Worm (Caenorhabditis elegans) whole organism, young adult: ENCODE measurements around the gene copb-2.

Experiments used
- B0019.2 ChIP-seq: fragments of 200-800 bp; sonication (Bioruptor generic); conservative IDR thresholded peaks from 2 replicates; pipeline ENCODE4 v1.3.6; 2022; ENCODE audit warnings: missing genetic modification reagents, missing genetic modification characterization, missing compliant biosample characterization
- B0336.3 ChIP-seq: fragments of 200-800 bp; sonication (Bioruptor generic); IDR thresholded peaks from 2 replicates; pipeline ENCODE4 v1.3.6; 2022; ENCODE audit warnings: missing genetic modification characterization, missing compliant biosample characterization
- C17E4.6 ChIP-seq: fragments of 200-800 bp; sonication (Bioruptor generic); IDR thresholded peaks from 2 replicates; pipeline ENCODE4 v1.3.6; 2022; ENCODE audit warnings: missing genetic modification reagents, missing genetic modification characterization, missing compliant biosample characterization
- F37B4.10 ChIP-seq: fragments of 200-800 bp; sonication (Bioruptor generic); IDR thresholded peaks from 2 replicates; pipeline ENCODE4 v1.3.6; 2022; ENCODE audit warnings: missing genetic modification characterization, missing compliant biosample characterization
- T07F8.4 ChIP-seq: sonication (generic microtip); optimal IDR thresholded peaks from 2 replicates; lab custom pipeline; 2016; ENCODE audit warnings: mild to moderate bottlenecking, missing genetic modification characterization, moderate library complexity, missing compliant biosample characterization
- Y53G8AR.9 ChIP-seq: fragments of 200-800 bp; sonication (Bioruptor generic); conservative IDR thresholded peaks from 2 replicates; pipeline ENCODE4 v1.3.6; 2022; ENCODE audit warnings: missing genetic modification reagents, missing genetic modification characterization, missing compliant biosample characterization
- Y79H2A.3 ChIP-seq: fragments of 200-800 bp; sonication (Bioruptor generic); conservative IDR thresholded peaks from 2 replicates; pipeline ENCODE4 v1.3.6; 2022; ENCODE audit warnings: missing genetic modification reagents, missing genetic modification characterization, missing compliant biosample characterization
- aptf-3 ChIP-seq: fragments of 200-800 bp; sonication (Bioruptor generic); IDR thresholded peaks from 2 replicates; pipeline ENCODE4 v1.3.6; 2022; ENCODE audit warnings: missing genetic modification characterization, missing compliant biosample characterization
- attf-3 ChIP-seq: fragments of 200-800 bp; sonication (Bioruptor generic); conservative IDR thresholded peaks from 2 replicates; pipeline ENCODE4 v1.3.6; 2022; ENCODE audit warnings: missing genetic modification reagents, missing genetic modification characterization, missing compliant biosample characterization
- attf-5 ChIP-seq: fragments of 200-800 bp; sonication (Bioruptor generic); optimal IDR thresholded peaks from 2 replicates; lab custom pipeline; 2018; ENCODE audit warnings: mild to moderate bottlenecking, missing genetic modification characterization, missing compliant biosample characterization
- ccch-3 ChIP-seq: fragments of 200-800 bp; sonication (Bioruptor generic); optimal IDR thresholded peaks from 2 replicates; lab custom pipeline; 2018; ENCODE audit warnings: mild to moderate bottlenecking, missing genetic modification characterization, missing compliant biosample characterization
- ceh-58 ChIP-seq: fragments of 200-800 bp; sonication (Bioruptor generic); IDR thresholded peaks from 2 replicates; pipeline ENCODE4 v1.3.6; 2022; ENCODE audit warnings: missing genetic modification characterization, missing compliant biosample characterization
- chd-7 ChIP-seq: sonication (generic microtip); optimal IDR thresholded peaks from 2 replicates; lab custom pipeline; 2016; ENCODE audit warnings: mild to moderate bottlenecking, missing genetic modification characterization, moderate library complexity, missing compliant biosample characterization
- egl-18 ChIP-seq: fragments of 200-800 bp; sonication (Bioruptor generic); IDR thresholded peaks from 2 replicates; pipeline ENCODE4 v1.3.6; 2022; ENCODE audit warnings: missing genetic modification reagents, missing genetic modification characterization, missing compliant biosample characterization
- ekl-4 ChIP-seq: fragments of 200-800 bp; sonication (Bioruptor generic); IDR thresholded peaks from 2 replicates; pipeline ENCODE4 v1.3.6; 2022; ENCODE audit warnings: missing genetic modification reagents, missing genetic modification characterization, missing compliant biosample characterization
- him-1 ChIP-seq: sonication (generic microtip); optimal IDR thresholded peaks from 2 replicates; lab custom pipeline; 2016; ENCODE audit warnings: missing genotype, missing genetic modification reagents, missing genetic modification characterization, missing compliant biosample characterization
- hmg-1.2 ChIP-seq: fragments of 200-800 bp; sonication (Bioruptor generic); IDR thresholded peaks from 2 replicates; pipeline ENCODE4 v1.3.6; 2022; ENCODE audit warnings: missing genetic modification reagents, missing genetic modification characterization, missing compliant biosample characterization
- lir-1 ChIP-seq: fragments of 200-800 bp; sonication (Bioruptor generic); conservative IDR thresholded peaks from 2 replicates; pipeline ENCODE4 v1.3.6; 2022; ENCODE audit warnings: missing genetic modification reagents, missing genetic modification characterization, missing compliant biosample characterization
- madf-3 ChIP-seq: fragments of 200-800 bp; sonication (Bioruptor generic); IDR thresholded peaks from 2 replicates; pipeline ENCODE4 v1.3.6; 2022; ENCODE audit warnings: missing genetic modification reagents, missing genetic modification characterization, missing compliant biosample characterization
- mes-4 ChIP-seq: sonication (generic microtip); optimal IDR thresholded peaks from 2 replicates; lab custom pipeline; 2016; ENCODE audit warnings: missing genotype, missing genetic modification characterization, missing compliant biosample characterization
- nfya-2 ChIP-seq: fragments of 200-800 bp; sonication (Bioruptor generic); IDR thresholded peaks from 2 replicates; pipeline ENCODE4 v1.3.6; 2022; ENCODE audit warnings: missing genetic modification reagents, missing genetic modification characterization, missing compliant biosample characterization
- nhr-27 ChIP-seq: fragments of 200-800 bp; sonication (Bioruptor generic); optimal IDR thresholded peaks from 2 replicates; lab custom pipeline; 2018; ENCODE audit warnings: mild to moderate bottlenecking, missing genetic modification characterization, moderate library complexity, missing compliant biosample characterization
- pbrm-1 ChIP-seq: fragments of 200-800 bp; sonication (Bioruptor generic); IDR thresholded peaks from 2 replicates; pipeline ENCODE4 v1.3.6; 2022; ENCODE audit warnings: missing genetic modification reagents, missing genetic modification characterization, missing compliant biosample characterization
- rpc-1 ChIP-seq, 2 experiments: fragments of 150-350 bp in 1 of 2; sonication (generic microtip) in 1 of 2; optimal IDR thresholded peaks; 2 replicates each; lab custom pipeline; 2014 to 2018; ENCODE audit warnings: missing biosample characterization in 1 of 2, missing genetic modification characterization in 1 of 2, missing genetic modification reagents in 1 of 2, missing genotype in 1 of 2
- sdz-38 ChIP-seq: sonication (generic microtip); optimal IDR thresholded peaks from 2 replicates; lab custom pipeline; 2016; ENCODE audit warnings: missing genotype, missing genetic modification characterization, missing compliant biosample characterization
- snpc-1.3 ChIP-seq: sonication (generic microtip); optimal IDR thresholded peaks from 2 replicates; lab custom pipeline; 2017; ENCODE audit warnings: missing genetic modification characterization, mild to moderate bottlenecking, missing compliant biosample characterization, antibody characterized with exemption, moderate library complexity, missing genotype, missing genetic modification reagents; ENCODE audit not compliant: insufficient read depth
- snpc-3.4 ChIP-seq: sonication (generic microtip); optimal IDR thresholded peaks from 2 replicates; lab custom pipeline; 2017; ENCODE audit warnings: missing genetic modification characterization, mild to moderate bottlenecking, missing compliant biosample characterization, antibody characterized with exemption, moderate library complexity, missing genotype, missing genetic modification reagents
- snpc-4 ChIP-seq, 5 experiments: fragments of 150-350 bp in 1 of 5; sonication (generic microtip) in 4 of 5; optimal IDR thresholded peaks; 2 replicates each; lab custom pipeline; 2014 to 2018; ENCODE audit warnings: missing genetic modification characterization in 5 of 5, missing biosample characterization in 3 of 5, antibody characterized with exemption in 2 of 5, mild to moderate bottlenecking in 2 of 5, missing compliant biosample characterization in 2 of 5, missing genotype in 2 of 5, moderate library complexity in 2 of 5, missing genetic modification reagents in 1 of 5
- tbx-9 ChIP-seq: sonication (generic microtip); optimal IDR thresholded peaks from 2 replicates; lab custom pipeline; 2016; ENCODE audit warnings: borderline replicate concordance, missing genetic modification characterization, inconsistent platforms, missing compliant biosample characterization
- tlf-1 ChIP-seq: fragments of 200-800 bp; sonication (Bioruptor generic); optimal IDR thresholded peaks from 2 replicates; lab custom pipeline; 2018; ENCODE audit warnings: mild to moderate bottlenecking, missing genetic modification characterization, missing compliant biosample characterization
- ztf-26 ChIP-seq: sonication (generic microtip); optimal IDR thresholded peaks from 2 replicates; lab custom pipeline; 2017; ENCODE audit warnings: missing genetic modification characterization, missing compliant biosample characterization

copb-2 gene

ce11 chrIV:9477135-9477928 lies 17.8 kb downstream of the copb-2 start, which contains the start of gene wrt-3 (continued):
- TF ChIP-seq snpc-4 (GFP tag; optimal IDR thresholded peaks at IDR 0.05; lab: Kevin White, UChicago) (peak; percentile 87), snpc-4 (tag; optimal IDR thresholded peaks at IDR 0.05; lab: Kevin White, UChicago) (peak; percentile 79 to 89 (median 86)), sdz-38 (peak; percentile 13), B0019.2 (0 out of 2 replicates have a peak, but pooled peaks have one; percentile 37), C17E4.6 (GFP tag; lab: Robert Waterston, UW) (0 out of 2 replicates have a peak, but pooled peaks have one; percentile 14), tlf-1 (GFP tag; lab: Kevin White, UChicago) (peak; percentile 59), chd-7 (no peak)
- TF ChIP-seq, all 124 proteins: peak for 78

DNA sequence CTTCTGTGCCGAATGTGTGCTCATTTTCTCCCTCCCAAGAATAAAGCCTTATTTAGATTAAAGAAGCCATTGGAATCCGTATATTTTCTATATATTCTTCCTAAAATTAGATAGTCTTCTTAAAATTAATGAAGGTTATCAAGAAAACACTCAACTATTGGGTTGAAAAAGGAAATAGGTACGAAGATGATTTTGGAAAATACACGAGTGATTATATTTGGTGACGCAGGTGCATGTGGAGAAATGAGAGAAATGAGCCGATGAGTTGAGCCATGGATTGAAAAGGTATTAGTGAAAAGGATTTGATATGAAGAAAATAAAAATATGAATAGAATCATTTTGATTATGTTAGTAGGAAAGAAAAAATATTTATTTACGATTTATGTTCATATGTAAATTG lies 21.4 kb downstream of the copb-2 start, which contains the start of gene cng-3:
Gene cng-3 (minus strand): TSS at position 102 of the 400 bp plus-strand sequence.
- TF ChIP-seq Y53G8AR.9 (GFP tag; lab: Robert Waterston, UW) (no peak), hmg-1.2 (GFP tag; lab: Robert Waterston, UW) (no peak), Y79H2A.3 (GFP tag; lab: Robert Waterston, UW) (no peak), T07F8.4 (tag; lab: Kevin White, UChicago) (no peak)

- no peak for TF ChIP-seq tlf-1 (GFP tag; lab: Kevin White, UChicago)
- TF ChIP-seq lir-1 (GFP tag; lab: Robert Waterston, UW) = no peak
- TF ChIP-seq snpc-1.3 (tag; lab: Kevin White, UChicago) = no peak
- no peak for TF ChIP-seq pbrm-1 (GFP tag; lab: Robert Waterston, UW)
- no peak for TF ChIP-seq snpc-3.4 (tag; lab: Kevin White, UChicago)
- no peak for TF ChIP-seq attf-5 (GFP tag; lab: Kevin White, UChicago)
- no peak for TF ChIP-seq chd-7
Observed at ce11 chrIV:9485040-9485439, 25.5 kb downstream of the copb-2 start, which contains the start of gene gadr-2. gadr-2 (minus strand) TSS chrIV:9485140.

ce11 chrIV:9485972-9486371 lies 26.4 kb downstream of the copb-2 start, which contains the start of gene sru-2:
sru-2 (plus strand) TSS chrIV:9486272.
- TF ChIP-seq chd-7 = no peak
- TF ChIP-seq aptf-3 (GFP tag; lab: Robert Waterston, UW) = no peak
- no peak for TF ChIP-seq rpc-1 (optimal IDR thresholded peaks at IDR 0.05; lab: Kevin White, UChicago)
- no peak for TF ChIP-seq rpc-1 (tag; optimal IDR thresholded peaks at IDR 0.05; lab: Kevin White, UChicago)
- TF ChIP-seq snpc-3.4 (tag; lab: Kevin White, UChicago) = no peak
- TF ChIP-seq, all 124 proteins: peak for 0

ce11 chrIV:9486779-9487178 lies 27.2 kb downstream of the copb-2 start:
- no peak for TF ChIP-seq F37B4.10 (GFP tag; lab: Robert Waterston, UW)
- no peak for TF ChIP-seq B0336.3
- TF ChIP-seq mes-4 (tag; lab: Kevin White, UChicago) = no peak
- TF ChIP-seq attf-3 = no peak
- TF ChIP-seq ceh-58 (GFP tag; lab: Robert Waterston, UW) = no peak
- TF ChIP-seq ztf-26 (tag; lab: Kevin White, UChicago) = no peak
- TF ChIP-seq ccch-3 (GFP tag; lab: Kevin White, UChicago) = no peak
- no peak for TF ChIP-seq him-1 (tag; lab: Kevin White, UChicago)
- TF ChIP-seq nfya-2 (GFP tag; lab: Robert Waterston, UW) = no peak
- TF ChIP-seq nhr-27 (tag; lab: Kevin White, UChicago) = no peak
- no peak for TF ChIP-seq tbx-9 (tag; lab: Kevin White, UChicago)
- no peak for TF ChIP-seq egl-18
- TF ChIP-seq madf-3 (GFP tag; lab: Robert Waterston, UW) = no peak
- no peak for TF ChIP-seq snpc-1.3 (tag; lab: Kevin White, UChicago)
- TF ChIP-seq ekl-4 (GFP tag; lab: Robert Waterston, UW) = no peak
